Fruit fly (Drosophila melanogaster) whole organism, adult: Measurements from ENCODE around the gene CG3534.

Source experiments
- CG11617 ChIP-seq: fragments of 200-800 bp; sonication (Bioruptor generic); optimal IDR thresholded peaks from 2 replicates; lab custom pipeline; 2017; ENCODE audit warnings: mild to moderate bottlenecking, missing biosample characterization, missing genetic modification reagents, missing genetic modification characterization
- CG12768 ChIP-seq: fragments of 200-800 bp; sonication (Bioruptor generic); optimal IDR thresholded peaks from 2 replicates; lab custom pipeline; 2017; ENCODE audit warnings: missing biosample characterization, missing genetic modification characterization, mild to moderate bottlenecking, moderate library complexity, missing genetic modification reagents
- CG14711 ChIP-seq: fragments of 200-800 bp; sonication (Bioruptor generic); optimal IDR thresholded peaks from 2 replicates; lab custom pipeline; 2018; ENCODE audit warnings: missing biosample characterization, mild to moderate bottlenecking, missing genetic modification characterization, moderate library complexity
- CG1620 ChIP-seq: fragments of 200-800 bp; sonication (Bioruptor generic); optimal IDR thresholded peaks from 2 replicates; lab custom pipeline; 2016; ENCODE audit warnings: missing biosample characterization, missing genetic modification characterization
- CG33017 ChIP-seq: fragments of 200-800 bp; sonication (Bioruptor generic); optimal IDR thresholded peaks from 2 replicates; lab custom pipeline; 2018; ENCODE audit warnings: missing biosample characterization, mild to moderate bottlenecking, missing genetic modification characterization, moderate library complexity
- CG5204 ChIP-seq: fragments of 200-800 bp; sonication (Bioruptor generic); optimal IDR thresholded peaks from 2 replicates; lab custom pipeline; 2016; ENCODE audit warnings: missing biosample characterization, missing genetic modification characterization
- CG7045 ChIP-seq: fragments of 200-800 bp; sonication (Bioruptor generic); optimal IDR thresholded peaks from 2 replicates; lab custom pipeline; 2017; ENCODE audit warnings: missing biosample characterization, mild to moderate bottlenecking, missing genetic modification characterization
- CG7101 ChIP-seq: fragments of 200-800 bp; sonication (Bioruptor generic); optimal IDR thresholded peaks from 2 replicates; lab custom pipeline; 2018; ENCODE audit warnings: missing biosample characterization, mild to moderate bottlenecking, missing genetic modification characterization, moderate library complexity
- Clk ChIP-seq: fragments of 200-800 bp; sonication (Bioruptor generic); optimal IDR thresholded peaks from 2 replicates; lab custom pipeline; 2017; ENCODE audit warnings: missing biosample characterization, missing genetic modification characterization
- Crg-1 ChIP-seq: fragments of 200-800 bp; sonication (Bioruptor generic); optimal IDR thresholded peaks from 2 replicates; lab custom pipeline; 2016; ENCODE audit warnings: missing biosample characterization, missing genetic modification characterization
- Hr96 ChIP-seq: fragments of 200-800 bp; sonication (Bioruptor generic); optimal IDR thresholded peaks from 2 replicates; lab custom pipeline; 2016; ENCODE audit warnings: missing biosample characterization, missing genetic modification characterization
- Mnt ChIP-seq: fragments of 200-800 bp; sonication (Bioruptor generic); optimal IDR thresholded peaks from 2 replicates; lab custom pipeline; 2016; ENCODE audit warnings: missing biosample characterization, mild to moderate bottlenecking, missing genetic modification characterization
- bab1 ChIP-seq: fragments of 200-800 bp; sonication (Bioruptor generic); optimal IDR thresholded peaks from 3 replicates; lab custom pipeline; 2019; ENCODE audit warnings: missing biosample characterization, mild to moderate bottlenecking, missing genetic modification characterization, moderate library complexity
- cic ChIP-seq: fragments of 200-800 bp; sonication (Bioruptor generic); optimal IDR thresholded peaks from 2 replicates; lab custom pipeline; 2017; ENCODE audit warnings: missing biosample characterization, mild to moderate bottlenecking, missing genetic modification characterization, moderate library complexity
- cnc ChIP-seq, 2 experiments: fragments of >200 bp; optimal IDR thresholded peaks; 2 replicates each; lab custom pipeline; 2017
- kay ChIP-seq: fragments of 200-800 bp; sonication (Bioruptor generic); peaks from one replicate; lab custom pipeline; 2016; ENCODE audit warnings: missing biosample characterization, missing genetic modification characterization, borderline replicate concordance
- ovo ChIP-seq: fragments of 200-800 bp; sonication (Bioruptor generic); optimal IDR thresholded peaks from 2 replicates; lab custom pipeline; 2016; ENCODE audit warnings: missing biosample characterization, missing genetic modification characterization
- pad ChIP-seq: fragments of 200-800 bp; sonication (Bioruptor generic); optimal IDR thresholded peaks from 3 replicates; lab custom pipeline; 2017; ENCODE audit warnings: missing biosample characterization, missing genetic modification characterization, mild to moderate bottlenecking, moderate library complexity, missing genetic modification reagents
- tj ChIP-seq: fragments of 200-800 bp; sonication (Bioruptor generic); optimal IDR thresholded peaks from 3 replicates; lab custom pipeline; 2017; ENCODE audit warnings: missing biosample characterization, mild to moderate bottlenecking, missing genetic modification characterization, moderate library complexity
- toe ChIP-seq: fragments of 200-800 bp; sonication (Bioruptor generic); optimal IDR thresholded peaks from 2 replicates; lab custom pipeline; 2016; ENCODE audit warnings: missing biosample characterization, missing genetic modification characterization

The CG3534 gene

dm6 chr3R:17003468-17003867, 7.2 kb downstream of the CG3534 start:
- TF ChIP-seq CG5204 (GFP tag; lab: Kevin White, UChicago): no peak

dm6 chr3R:17007336-17007735, 11.1 kb downstream of the CG3534 start:
- TF ChIP-seq bab1 (no peak), CG11617 (no peak), Hr96 (no peak), Mnt (GFP tag; lab: Kevin White, UChicago) (no peak), Crg-1 (no peak), toe (no peak), kay (GFP tag; lab: Kevin White, UChicago) (no peak), CG7101 (tag; lab: Kevin White, UChicago) (no peak), CG7045 (GFP tag; lab: Kevin White, UChicago) (no peak), cnc (optimal IDR thresholded peaks at IDR 0.05; lab: Kevin White, UChicago) (no peak), pad (GFP tag; lab: Kevin White, UChicago) (no peak), tj (GFP tag; lab: Kevin White, UChicago) (no peak), CG5204 (GFP tag; lab: Kevin White, UChicago) (no peak), CG33017 (tag; lab: Kevin White, UChicago) (no peak), ovo (GFP tag; lab: Kevin White, UChicago) (no peak), Clk (GFP tag; lab: Kevin White, UChicago) (no peak), CG14711 (tag; lab: Kevin White, UChicago) (no peak)

DNA sequence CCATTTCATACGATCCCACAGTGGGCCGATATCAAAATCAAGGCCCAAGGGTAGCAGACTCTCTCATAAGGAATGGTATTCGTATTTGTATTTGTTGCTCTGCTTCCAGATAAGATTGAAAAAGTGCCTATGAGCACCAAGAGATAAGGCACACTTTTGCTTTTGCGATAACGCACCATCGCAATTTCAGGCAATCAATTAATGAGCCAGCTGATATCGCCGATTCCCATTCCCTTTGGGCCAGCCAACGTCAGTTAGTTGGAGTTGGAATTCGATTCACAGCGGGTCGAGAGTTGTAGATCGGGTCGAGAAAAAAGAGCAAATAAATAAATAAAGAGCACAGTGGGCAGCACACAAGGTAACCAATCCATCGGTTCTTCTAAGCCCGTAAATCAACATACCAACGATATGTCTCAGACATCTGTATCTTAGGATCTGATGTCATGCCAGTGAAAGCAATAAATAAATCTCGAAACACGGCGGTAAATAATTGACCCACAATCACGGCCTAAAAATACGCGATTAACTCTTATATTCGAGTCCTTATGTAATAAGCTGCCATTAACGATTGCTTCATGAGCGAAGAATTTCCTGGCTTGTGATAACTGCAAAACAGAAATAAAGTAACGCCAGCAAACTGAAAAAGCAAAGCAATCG, 11.9 kb downstream of the CG3534 start, which contains the start of gene CG8907:
Gene CG8907, plus strand, starts transcription at position 252 of the 657 bp plus-strand sequence.
- TF ChIP-seq kay (GFP tag; lab: Kevin White, UChicago) (peak; percentile 46), cic (GFP tag; lab: Kevin White, UChicago) (peak; percentile 20), CG11617 (no peak), Clk (GFP tag; lab: Kevin White, UChicago) (no peak), bab1 (no peak), Crg-1 (no peak), toe (no peak), CG7101 (tag; lab: Kevin White, UChicago) (no peak)

- TF ChIP-seq CG33017 (tag; lab: Kevin White, UChicago) (no peak), tj (GFP tag; lab: Kevin White, UChicago) (no peak), CG12768 (no peak), kay (GFP tag; lab: Kevin White, UChicago) (no peak), Hr96 (no peak), cnc (optimal IDR thresholded peaks at IDR 0.05; lab: Kevin White, UChicago) (no peak), CG14711 (tag; lab: Kevin White, UChicago) (no peak), CG1620 (GFP tag; lab: Kevin White, UChicago) (no peak), CG7101 (tag; lab: Kevin White, UChicago) (no peak), CG11617 (no peak), Clk (GFP tag; lab: Kevin White, UChicago) (no peak), pad (GFP tag; lab: Kevin White, UChicago) (no peak), Crg-1 (no peak), CG7045 (GFP tag; lab: Kevin White, UChicago) (no peak), toe (no peak), ovo (GFP tag; lab: Kevin White, UChicago) (no peak), bab1 (no peak), cic (GFP tag; lab: Kevin White, UChicago) (no peak), CG5204 (GFP tag; lab: Kevin White, UChicago) (no peak)
Observed at dm6 chr3R:17008675-17009022, 12.4 kb downstream of the CG3534 start.

dm6 chr3R:17014276-17014675, 18.0 kb downstream of the CG3534 start, which contains the start of gene Pxd:
TSS of gene Pxd (plus strand) at chr3R:17014576.
- TF ChIP-seq cic (GFP tag; lab: Kevin White, UChicago): no peak
- no peak for TF ChIP-seq Clk (GFP tag; lab: Kevin White, UChicago)
- no peak for TF ChIP-seq pad (GFP tag; lab: Kevin White, UChicago)
- no peak for TF ChIP-seq Crg-1
- TF ChIP-seq CG12768: no peak

DNA sequence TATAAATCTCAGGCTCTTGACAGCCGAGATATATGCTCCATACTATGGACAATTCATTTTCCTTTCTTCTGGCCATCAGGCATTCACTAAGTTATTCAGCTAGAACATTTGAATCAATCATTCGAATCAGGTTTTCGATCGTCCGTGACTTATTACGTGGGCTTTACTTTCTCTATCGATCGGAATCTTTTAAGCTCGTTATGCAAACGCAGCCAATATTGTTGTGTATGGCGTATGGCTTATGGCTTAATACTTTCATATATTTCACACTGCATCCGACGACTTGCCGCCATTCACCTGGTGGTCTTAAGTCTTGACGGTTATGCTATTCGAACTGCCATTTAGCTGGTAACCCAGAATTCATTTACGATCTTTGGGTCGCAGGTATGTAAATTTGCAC, 19.9 kb downstream of the CG3534 start:
- TF ChIP-seq tj (GFP tag; lab: Kevin White, UChicago) (no peak), CG7045 (GFP tag; lab: Kevin White, UChicago) (no peak), Crg-1 (no peak), CG7101 (tag; lab: Kevin White, UChicago) (no peak), cnc (optimal IDR thresholded peaks at IDR 0.05; lab: Kevin White, UChicago) (no peak), CG1620 (GFP tag; lab: Kevin White, UChicago) (no peak), pad (GFP tag; lab: Kevin White, UChicago) (no peak)

DNA sequence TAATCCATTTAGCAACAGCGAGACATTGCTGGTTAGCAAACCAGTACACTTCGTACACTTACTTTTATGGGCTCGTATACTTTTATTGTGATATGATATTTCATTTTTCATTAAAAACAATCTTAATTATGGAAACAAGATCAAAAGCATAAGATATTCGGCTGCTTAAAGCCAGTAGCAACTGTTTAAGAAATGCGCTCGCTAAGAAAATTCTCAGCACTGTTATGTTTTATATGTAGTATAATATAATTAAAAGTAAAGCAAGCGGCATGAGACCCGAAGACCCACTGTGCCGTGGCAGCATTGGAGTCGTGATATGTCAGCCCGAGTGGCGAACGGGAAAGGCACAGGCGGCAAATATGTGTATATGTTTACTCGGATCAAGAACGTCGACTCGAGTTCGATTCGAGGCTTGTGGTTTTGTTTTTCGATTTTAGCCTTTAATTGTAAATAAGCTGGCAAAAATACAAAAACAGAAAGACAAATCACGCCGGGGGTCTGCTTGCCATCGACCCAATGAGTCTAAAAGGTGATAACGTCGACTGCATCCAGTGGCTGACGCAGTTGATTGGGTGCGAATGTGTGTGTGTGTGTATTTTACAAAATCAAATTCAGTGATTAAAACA, 22.8 kb downstream of the CG3534 start:
- TF ChIP-seq CG5204 (GFP tag; lab: Kevin White, UChicago): peak; percentile 7
- no peak for TF ChIP-seq Mnt (GFP tag; lab: Kevin White, UChicago)
- peak; percentile 36 for TF ChIP-seq kay (GFP tag; lab: Kevin White, UChicago)
